Fruit fly (Drosophila melanogaster) whole organism, embryonic: ENCODE results near the gene CG13053.

Source experiments
- C15 ChIP-seq: fragments of 200-800 bp; sonication (Bioruptor generic); IDR thresholded peaks from 3 replicates; pipeline ENCODE4 v1.3.6; 2022; ENCODE audit warnings: missing biosample characterization, missing genetic modification characterization
- CG10321 ChIP-seq: fragments of 200-800 bp; sonication (Bioruptor generic); IDR thresholded peaks from 2 replicates; pipeline ENCODE4 v1.3.6; 2022; ENCODE audit warnings: missing biosample characterization, missing genetic modification characterization
- CG11398 ChIP-seq: fragments of 200-800 bp; sonication (Bioruptor generic); optimal IDR thresholded peaks from 2 replicates; lab custom pipeline; 2016; ENCODE audit warnings: missing biosample characterization, missing genetic modification characterization
- CG12769 ChIP-seq: fragments of 200-800 bp; sonication (Bioruptor generic); optimal IDR thresholded peaks from 2 replicates; lab custom pipeline; 2019; ENCODE audit warnings: missing biosample characterization, mild to moderate bottlenecking, missing genetic modification characterization, moderate library complexity
- CG14014 ChIP-seq: fragments of 200-800 bp; sonication (Bioruptor generic); IDR thresholded peaks from 2 replicates; pipeline ENCODE4 v1.3.6; 2022; ENCODE audit warnings: missing biosample characterization, missing genetic modification characterization
- CG15514 ChIP-seq: fragments of 200-800 bp; sonication (Bioruptor generic); optimal IDR thresholded peaks from 3 replicates; lab custom pipeline; 2017; ENCODE audit warnings: missing biosample characterization, missing genetic modification characterization, mild to moderate bottlenecking, moderate library complexity, missing genetic modification reagents
- CG15696 ChIP-seq: fragments of 200-800 bp; sonication (Bioruptor generic); optimal IDR thresholded peaks from 2 replicates; lab custom pipeline; 2019; ENCODE audit warnings: missing biosample characterization, mild to moderate bottlenecking, missing genetic modification characterization, moderate library complexity
- CG16779 ChIP-seq: fragments of 200-800 bp; sonication (Bioruptor generic); IDR thresholded peaks from 2 replicates; pipeline ENCODE4 v1.3.6; 2022; ENCODE audit warnings: missing biosample characterization, missing genetic modification characterization
- CG16813 ChIP-seq: fragments of 200-800 bp; sonication (Bioruptor generic); IDR thresholded peaks from 3 replicates; pipeline ENCODE4 v1.3.6; 2022; ENCODE audit warnings: missing biosample characterization, missing genetic modification characterization; ENCODE audit not compliant: partially characterized antibody
- CG2129 ChIP-seq: fragments of 200-800 bp; sonication (Bioruptor generic); IDR thresholded peaks from 2 replicates; pipeline ENCODE4 v1.3.6; 2022; ENCODE audit warnings: missing biosample characterization, missing genetic modification characterization; ENCODE audit not compliant: partially characterized antibody
- CG31388 ChIP-seq: fragments of 200-800 bp; sonication (Bioruptor generic); optimal IDR thresholded peaks from 2 replicates; lab custom pipeline; 2016; ENCODE audit warnings: missing biosample characterization, missing genetic modification characterization
- CG3163 ChIP-seq: fragments of 200-800 bp; sonication (Bioruptor generic); optimal IDR thresholded peaks from 3 replicates; lab custom pipeline; 2016; ENCODE audit warnings: missing biosample characterization, missing genetic modification characterization
- CG33557 ChIP-seq: fragments of 200-800 bp; sonication (Bioruptor generic); optimal IDR thresholded peaks from 2 replicates; lab custom pipeline; 2019; ENCODE audit warnings: missing biosample characterization, mild to moderate bottlenecking, missing genetic modification characterization, moderate library complexity
- CG4360 ChIP-seq: fragments of 200-800 bp; sonication (Bioruptor generic); IDR thresholded peaks from 2 replicates; pipeline ENCODE4 v1.3.6; 2022; ENCODE audit warnings: missing biosample characterization, missing genetic modification characterization
- CG4730 ChIP-seq: fragments of 200-800 bp; sonication (Bioruptor generic); IDR thresholded peaks from 2 replicates; pipeline ENCODE4 v1.3.6; 2022; ENCODE audit warnings: missing biosample characterization, missing genetic modification characterization
- CG6175 ChIP-seq: fragments of 200-800 bp; sonication (Bioruptor generic); IDR thresholded peaks from 3 replicates; pipeline ENCODE4 v1.3.6; 2022; ENCODE audit warnings: missing biosample characterization, missing genetic modification characterization
- CG6683 ChIP-seq: fragments of 200-800 bp; sonication (Bioruptor generic); optimal IDR thresholded peaks from 2 replicates; lab custom pipeline; 2017; ENCODE audit warnings: missing biosample characterization, mild to moderate bottlenecking, missing genetic modification characterization, missing genetic modification reagents
- CG7745 ChIP-seq: fragments of 200-800 bp; sonication (Bioruptor generic); optimal IDR thresholded peaks from 2 replicates; lab custom pipeline; 2018; ENCODE audit warnings: missing biosample characterization, mild to moderate bottlenecking, missing genetic modification characterization, moderate library complexity
- CG8478 ChIP-seq: fragments of >200 bp; optimal IDR thresholded peaks from 2 replicates; lab custom pipeline; 2018
- D19A ChIP-seq: fragments of 200-800 bp; optimal IDR thresholded peaks from 3 replicates; lab custom pipeline; 2019; ENCODE audit warnings: missing biosample characterization, mild to moderate bottlenecking, missing genetic modification characterization, moderate library complexity
- Doc2 ChIP-seq: fragments of 200-800 bp; sonication (Bioruptor generic); IDR thresholded peaks from 2 replicates; pipeline ENCODE4 v1.3.6; 2022; ENCODE audit warnings: missing biosample characterization, missing genetic modification characterization
- Dref ChIP-seq: fragments of 200-800 bp; sonication (Bioruptor generic); IDR thresholded peaks from 2 replicates; pipeline ENCODE4 v1.3.6; 2022; ENCODE audit warnings: missing biosample characterization, missing genetic modification characterization
- GATAe ChIP-seq: fragments of 200-800 bp; sonication (Bioruptor generic); conservative IDR thresholded peaks from 2 replicates; pipeline ENCODE4 v1.3.6; 2022; ENCODE audit warnings: missing biosample characterization, missing genetic modification characterization
- H2.0 ChIP-seq: fragments of 200-800 bp; sonication (Bioruptor generic); IDR thresholded peaks from 2 replicates; pipeline ENCODE4 v1.3.6; 2022; ENCODE audit warnings: missing biosample characterization, missing genetic modification characterization
- HLH4C ChIP-seq: fragments of 200-800 bp; sonication (Bioruptor generic); IDR thresholded peaks from 3 replicates; pipeline ENCODE4 v1.3.6; 2022; ENCODE audit warnings: missing biosample characterization, missing genetic modification characterization; ENCODE audit not compliant: partially characterized antibody
- Hey ChIP-seq: fragments of 200-800 bp; sonication (Bioruptor generic); optimal IDR thresholded peaks from 3 replicates; lab custom pipeline; 2018; ENCODE audit warnings: missing biosample characterization, mild to moderate bottlenecking, missing genetic modification characterization
- Hr51 ChIP-seq, 2 experiments: fragments of 200-800 bp; sonication (Bioruptor generic); optimal IDR thresholded peaks; 2 replicates in 1 of 2; 3 replicates in 1 of 2; lab custom pipeline; 2016 to 2018; ENCODE audit warnings: missing biosample characterization in 2 of 2, missing genetic modification characterization in 2 of 2, mild to moderate bottlenecking in 1 of 2, moderate library complexity in 1 of 2
- Lim3 ChIP-seq: fragments of 200-800 bp; sonication (Bioruptor generic); IDR thresholded peaks from 2 replicates; pipeline ENCODE4 v1.3.6; 2022; ENCODE audit warnings: missing biosample characterization, missing genetic modification characterization
- Mrtf ChIP-seq: fragments of 200-800 bp; sonication (Bioruptor generic); IDR thresholded peaks from 3 replicates; pipeline ENCODE4 v1.3.6; 2022; ENCODE audit warnings: missing biosample characterization, missing genetic modification characterization
- Optix ChIP-seq: fragments of 200-800 bp; sonication (Bioruptor generic); IDR thresholded peaks from 3 replicates; pipeline ENCODE4 v1.3.6; 2022; ENCODE audit warnings: missing biosample characterization, missing genetic modification characterization
- Poxn ChIP-seq: fragments of 200-800 bp; sonication (Bioruptor generic); IDR thresholded peaks from 2 replicates; pipeline ENCODE4 v1.3.6; 2022; ENCODE audit warnings: missing biosample characterization, missing genetic modification characterization
- Rx ChIP-seq: fragments of 200-800 bp; sonication (Bioruptor generic); IDR thresholded peaks from 2 replicates; pipeline ENCODE4 v1.3.6; 2022; ENCODE audit warnings: missing biosample characterization, missing genetic modification characterization
- Sry-β ChIP-seq: fragments of 200-800 bp; sonication (Bioruptor generic); optimal IDR thresholded peaks from 2 replicates; lab custom pipeline; 2018; ENCODE audit warnings: missing biosample characterization, mild to moderate bottlenecking, missing genetic modification characterization, moderate library complexity
- Usf ChIP-seq: fragments of 200-800 bp; sonication (Bioruptor generic); optimal IDR thresholded peaks from 2 replicates; lab custom pipeline; 2017; ENCODE audit warnings: missing genotype, missing biosample characterization, missing genetic modification characterization
- ab ChIP-seq: fragments of 200-800 bp; sonication (Bioruptor generic); optimal IDR thresholded peaks from 2 replicates; lab custom pipeline; 2016; ENCODE audit warnings: missing biosample characterization, missing genetic modification characterization
- bsh ChIP-seq, 2 experiments: fragments of 200-800 bp; sonication (Bioruptor generic); optimal IDR thresholded peaks; 2 replicates each; lab custom pipeline; 2017 to 2018; ENCODE audit warnings: mild to moderate bottlenecking in 2 of 2, missing biosample characterization in 2 of 2, missing genetic modification characterization in 2 of 2, moderate library complexity in 1 of 2
- dmrt99B ChIP-seq: fragments of 200-800 bp; sonication (Bioruptor generic); optimal IDR thresholded peaks from 2 replicates; lab custom pipeline; 2018; ENCODE audit warnings: missing biosample characterization, mild to moderate bottlenecking, missing genetic modification characterization, moderate library complexity
- emc ChIP-seq: fragments of 200-800 bp; sonication (Bioruptor generic); optimal IDR thresholded peaks from 2 replicates; lab custom pipeline; 2016; ENCODE audit warnings: missing biosample characterization, missing genetic modification characterization
- eyg ChIP-seq: fragments of 200-800 bp; sonication (Bioruptor generic); optimal IDR thresholded peaks from 3 replicates; lab custom pipeline; 2016; ENCODE audit warnings: missing biosample characterization, missing genetic modification characterization
- fd3F ChIP-seq: fragments of 200-800 bp; sonication (Bioruptor generic); optimal IDR thresholded peaks from 2 replicates; lab custom pipeline; 2018; ENCODE audit warnings: missing biosample characterization, mild to moderate bottlenecking, missing genetic modification characterization, moderate library complexity
- her ChIP-seq: fragments of 200-800 bp; sonication (Bioruptor generic); optimal IDR thresholded peaks from 2 replicates; lab custom pipeline; 2016; ENCODE audit warnings: missing biosample characterization, missing genetic modification characterization
- hkb ChIP-seq, 2 experiments: fragments of 200-800 bp in 1 of 2; fragments of >200 bp in 1 of 2; sonication (Bioruptor generic) in 1 of 2; IDR thresholded peaks in 1 of 2; optimal IDR thresholded peaks in 1 of 2; 2 replicates each; pipeline versions ENCODE4 v1.3.6 to Lab custom; 2017 to 2022; ENCODE audit warnings: missing biosample characterization in 1 of 2, missing genetic modification characterization in 1 of 2
- mld ChIP-seq: fragments of 200-800 bp; sonication (Bioruptor generic); IDR thresholded peaks from 3 replicates; pipeline ENCODE4 v1.3.6; 2022; ENCODE audit warnings: missing biosample characterization, missing genetic modification characterization; ENCODE audit not compliant: partially characterized antibody
- nerfin-2 ChIP-seq: fragments of 200-800 bp; sonication (Bioruptor generic); IDR thresholded peaks from 2 replicates; pipeline ENCODE4 v1.3.6; 2022; ENCODE audit warnings: missing biosample characterization, missing genetic modification characterization; ENCODE audit not compliant: partially characterized antibody
- pho ChIP-seq: fragments of 200-800 bp; sonication (Bioruptor generic); optimal IDR thresholded peaks from 2 replicates; lab custom pipeline; 2016; ENCODE audit warnings: missing biosample characterization, missing genetic modification characterization
- salm ChIP-seq: fragments of 200-800 bp; sonication (Bioruptor generic); optimal IDR thresholded peaks from 2 replicates; lab custom pipeline; 2018; ENCODE audit warnings: missing biosample characterization, mild to moderate bottlenecking, missing genetic modification characterization
- slp2 ChIP-seq: fragments of 200-800 bp; sonication (Bioruptor generic); optimal IDR thresholded peaks from 2 replicates; lab custom pipeline; 2016; ENCODE audit warnings: missing biosample characterization, missing genetic modification characterization
- ssp ChIP-seq: fragments of 200-800 bp; sonication (Bioruptor generic); IDR thresholded peaks from 2 replicates; pipeline ENCODE4 v1.3.6; 2022; ENCODE audit warnings: missing biosample characterization, missing genetic modification characterization
- tap ChIP-seq: fragments of 200-800 bp; optimal IDR thresholded peaks from 3 replicates; lab custom pipeline; 2019; ENCODE audit warnings: missing biosample characterization, mild to moderate bottlenecking, missing genetic modification characterization, moderate library complexity
- tin ChIP-seq: fragments of 200-800 bp; sonication (Bioruptor generic); optimal IDR thresholded peaks from 3 replicates; lab custom pipeline; 2016; ENCODE audit warnings: missing biosample characterization, missing genetic modification characterization
- trem ChIP-seq: fragments of 200-800 bp; optimal IDR thresholded peaks from 3 replicates; lab custom pipeline; 2019; ENCODE audit warnings: missing biosample characterization, mild to moderate bottlenecking, missing genetic modification characterization, moderate library complexity
- zfh1 ChIP-seq: fragments of 200-800 bp; sonication (Bioruptor generic); IDR thresholded peaks from 3 replicates; pipeline ENCODE4 v1.3.6; 2022; ENCODE audit warnings: missing biosample characterization, missing genetic modification characterization

Gene CG13053

DNA sequence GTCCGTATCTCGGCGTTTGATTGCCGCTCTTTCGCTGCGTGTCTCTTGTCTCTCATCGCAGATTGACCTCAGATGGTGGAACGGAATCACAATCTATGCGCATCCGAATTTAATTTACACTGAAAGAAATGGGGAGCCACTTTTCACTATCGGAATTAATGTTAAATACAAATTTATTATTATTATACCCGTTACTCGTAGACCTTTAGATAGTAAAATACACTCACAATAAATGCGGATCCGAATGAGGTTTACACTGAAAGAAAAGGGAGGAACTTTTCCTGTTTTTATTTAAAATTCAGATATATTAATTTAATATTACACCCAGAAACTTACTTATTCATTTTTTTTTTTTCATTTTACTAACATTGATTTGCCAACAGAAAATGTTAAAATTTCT lies 29.5 kb upstream of the CG13053 start (continued):
- no peak for TF ChIP-seq CG16813 (GFP tag; lab: Robert Waterston, UW)
- TF ChIP-seq fd3F (GFP tag; lab: Kevin White, UChicago): peak; percentile 36
- no peak for TF ChIP-seq Usf (GFP tag; lab: Kevin White, UChicago)
- peak; percentile 10 for TF ChIP-seq tin (GFP tag; lab: Kevin White, UChicago)
- TF ChIP-seq CG3163 (GFP tag; lab: Kevin White, UChicago): no peak
- TF ChIP-seq CG15696: no peak
- TF ChIP-seq CG15514 (GFP tag; lab: Kevin White, UChicago): no peak
- TF ChIP-seq pho (GFP tag; lab: Kevin White, UChicago): no peak
- TF ChIP-seq Sry-β (GFP tag; lab: Kevin White, UChicago): no peak
- TF ChIP-seq CG12769 (tag; lab: Kevin White, UChicago): no peak
- TF ChIP-seq CG8478 (lab: Kevin White, UChicago): no peak
- TF ChIP-seq tap (tag; lab: Kevin White, UChicago): peak; percentile 5
- no peak for TF ChIP-seq slp2 (GFP tag; lab: Kevin White, UChicago)
- no peak for TF ChIP-seq her (GFP tag; lab: Kevin White, UChicago)
- no peak for TF ChIP-seq CG2129 (GFP tag; lab: Robert Waterston, UW)
- no peak for TF ChIP-seq CG14014 (GFP tag; lab: Robert Waterston, UW)
- no peak for TF ChIP-seq CG11398
- TF ChIP-seq Poxn (GFP tag; lab: Robert Waterston, UW): no peak
- TF ChIP-seq CG10321 (GFP tag; lab: Robert Waterston, UW): 0 out of 2 replicates have a peak, but pooled peaks have one; percentile 9
- no peak for TF ChIP-seq Mrtf (GFP tag; lab: Robert Waterston, UW)
- TF ChIP-seq salm: no peak
- no peak for TF ChIP-seq ssp
- TF ChIP-seq bsh (GFP tag; optimal IDR thresholded peaks at IDR 0.05; lab: Kevin White, UChicago): no peak
- TF ChIP-seq Dref (GFP tag; lab: Robert Waterston, UW): no peak
- peak; percentile 50; the same call in 1 of the 2 replicates for TF ChIP-seq CG4730
- no peak for TF ChIP-seq CG7745 (tag; lab: Kevin White, UChicago)
- no peak for TF ChIP-seq D19A (tag; lab: Kevin White, UChicago)
- TF ChIP-seq trem (tag; lab: Kevin White, UChicago): no peak
- no peak for TF ChIP-seq Optix
- TF ChIP-seq ab (GFP tag; lab: Kevin White, UChicago): no peak
- TF ChIP-seq Hr51 (GFP tag; optimal IDR thresholded peaks at IDR 0.05; lab: Kevin White, UChicago): peak in 1 of 2 experiments; percentile 69
- no peak for TF ChIP-seq mld (GFP tag; lab: Robert Waterston, UW)
- TF ChIP-seq CG6175 (GFP tag; lab: Robert Waterston, UW): no peak
- TF ChIP-seq emc (GFP tag; lab: Kevin White, UChicago): no peak
- no peak for TF ChIP-seq hkb (optimal IDR thresholded peaks at IDR 0.05; lab: Kevin White, UChicago)
- TF ChIP-seq hkb (GFP tag; IDR thresholded peaks at IDR 0.05; lab: Robert Waterston, UW): peak; percentile 66
- TF ChIP-seq CG33557 (GFP tag; lab: Kevin White, UChicago): no peak
- TF ChIP-seq CG6683: no peak
- no peak for TF ChIP-seq eyg (GFP tag; lab: Kevin White, UChicago)
- no peak for TF ChIP-seq Rx (GFP tag; lab: Robert Waterston, UW)
- TF ChIP-seq CG31388 (GFP tag; lab: Kevin White, UChicago): no peak
- no peak for TF ChIP-seq H2.0 (GFP tag; lab: Robert Waterston, UW)
- no peak for TF ChIP-seq Hey (tag; lab: Kevin White, UChicago)
- no peak for TF ChIP-seq zfh1
- TF ChIP-seq nerfin-2 (GFP tag; lab: Robert Waterston, UW): no peak
- TF ChIP-seq CG4360 (GFP tag; lab: Robert Waterston, UW): no peak
- TF ChIP-seq C15 (GFP tag; lab: Robert Waterston, UW): no peak
- no peak for TF ChIP-seq CG16779 (GFP tag; lab: Robert Waterston, UW)
- no peak for TF ChIP-seq Lim3 (GFP tag; lab: Robert Waterston, UW)
- no peak for TF ChIP-seq GATAe
- no peak for TF ChIP-seq HLH4C (GFP tag; lab: Robert Waterston, UW)
- peak; percentile 43 for TF ChIP-seq dmrt99B (tag; lab: Kevin White, UChicago)
- TF ChIP-seq Doc2 (GFP tag; lab: Robert Waterston, UW): no peak
